Worm (Caenorhabditis elegans) whole organism, L3 larva: ENCODE data around the gene idpc-7.

Experiments
- ZK546.5 ChIP-seq: sonication (generic microtip); optimal IDR thresholded peaks from 2 replicates; lab custom pipeline; 2017; ENCODE audit warnings: missing biosample characterization, missing genetic modification characterization
- aly-2 ChIP-seq: fragments of 150-350 bp; optimal IDR thresholded peaks from 2 replicates; lab custom pipeline; 2014; ENCODE audit warnings: missing biosample characterization, missing genetic modification characterization
- ama-1 ChIP-seq: fragments of 150-350 bp; optimal IDR thresholded peaks from 2 replicates; lab custom pipeline; 2018
- ceh-28 ChIP-seq: fragments of 150-350 bp; optimal IDR thresholded peaks from 2 replicates; lab custom pipeline; 2014; ENCODE audit warnings: missing biosample characterization, missing genetic modification reagents, missing genetic modification characterization
- ceh-82 ChIP-seq: fragments of 150-350 bp; optimal IDR thresholded peaks from 2 replicates; lab custom pipeline; 2014; ENCODE audit warnings: missing biosample characterization, missing genetic modification characterization
- daf-12 ChIP-seq: fragments of 150-350 bp; optimal IDR thresholded peaks from 2 replicates; lab custom pipeline; 2014; ENCODE audit warnings: missing biosample characterization, missing genetic modification reagents, missing genetic modification characterization
- egl-27 ChIP-seq: sonication (generic microtip); optimal IDR thresholded peaks from 4 replicates; lab custom pipeline; 2017; ENCODE audit warnings: missing biosample characterization, missing genetic modification reagents, missing genetic modification characterization
- elt-1 ChIP-seq: fragments of 150-350 bp; optimal IDR thresholded peaks from 2 replicates; lab custom pipeline; 2014; ENCODE audit warnings: missing biosample characterization, missing genetic modification characterization
- eor-1 ChIP-seq, 2 experiments: fragments of 150-350 bp; optimal IDR thresholded peaks; 2 replicates each; lab custom pipeline; 2014 to 2018; ENCODE audit warnings: missing biosample characterization in 2 of 2, missing genetic modification characterization in 2 of 2
- fkh-10 ChIP-seq: sonication (generic microtip); optimal IDR thresholded peaks from 2 replicates; lab custom pipeline; 2017; ENCODE audit warnings: missing biosample characterization, missing genetic modification reagents, missing genetic modification characterization
- fkh-2 ChIP-seq: fragments of 150-350 bp; optimal IDR thresholded peaks from 2 replicates; lab custom pipeline; 2014; ENCODE audit warnings: missing biosample characterization, missing genetic modification reagents, missing genetic modification characterization
- hmg-11 ChIP-seq: sonication (generic microtip); optimal IDR thresholded peaks from 2 replicates; lab custom pipeline; 2016; ENCODE audit warnings: missing genetic modification characterization, missing compliant biosample characterization
- lin-39 ChIP-seq: fragments of 150-350 bp; optimal IDR thresholded peaks from 2 replicates; lab custom pipeline; 2018; ENCODE audit warnings: missing biosample characterization, missing genetic modification reagents, missing genetic modification characterization
- mdl-1 ChIP-seq: fragments of 150-350 bp; optimal IDR thresholded peaks from 2 replicates; lab custom pipeline; 2014; ENCODE audit warnings: missing biosample characterization, missing genetic modification characterization
- mml-1 ChIP-seq: fragments of 150-350 bp; sonication (generic microtip); optimal IDR thresholded peaks from 3 replicates; lab custom pipeline; 2014; ENCODE audit warnings: missing biosample characterization, missing genetic modification characterization
- nfya-1 ChIP-seq: sonication (generic microtip); optimal IDR thresholded peaks from 2 replicates; lab custom pipeline; 2017; ENCODE audit warnings: missing genetic modification characterization, mild to moderate bottlenecking, missing compliant biosample characterization, antibody characterized with exemption, moderate library complexity; ENCODE audit not compliant: insufficient read depth
- nhr-11 ChIP-seq: fragments of 150-350 bp; optimal IDR thresholded peaks from 2 replicates; lab custom pipeline; 2014; ENCODE audit warnings: missing biosample characterization, missing genetic modification characterization
- nhr-12 ChIP-seq: fragments of 150-350 bp; optimal IDR thresholded peaks from 2 replicates; lab custom pipeline; 2014; ENCODE audit warnings: missing biosample characterization, missing genetic modification characterization
- nhr-23 ChIP-seq: fragments of 150-350 bp; optimal IDR thresholded peaks from 2 replicates; lab custom pipeline; 2014; ENCODE audit warnings: missing biosample characterization, missing genetic modification reagents, missing genetic modification characterization
- nhr-25 ChIP-seq: sonication (generic microtip); optimal IDR thresholded peaks from 2 replicates; lab custom pipeline; 2017; ENCODE audit warnings: missing biosample characterization, missing genetic modification characterization
- nhr-28 ChIP-seq: fragments of 150-350 bp; optimal IDR thresholded peaks from 2 replicates; lab custom pipeline; 2014; ENCODE audit warnings: missing biosample characterization, missing genetic modification characterization
- nhr-43 ChIP-seq: sonication (generic microtip); optimal IDR thresholded peaks from 2 replicates; lab custom pipeline; 2016; ENCODE audit warnings: mild to moderate bottlenecking, missing genetic modification characterization, missing compliant biosample characterization; ENCODE audit not compliant: poor library complexity, severe bottlenecking
- pha-4 ChIP-seq: fragments of 150-350 bp; optimal IDR thresholded peaks from 2 replicates; lab custom pipeline; 2014; ENCODE audit warnings: missing biosample characterization, missing genetic modification reagents, missing genetic modification characterization
- sea-2 ChIP-seq: fragments of 150-350 bp; sonication (generic microtip); optimal IDR thresholded peaks from 4 replicates; lab custom pipeline; 2014; ENCODE audit warnings: missing biosample characterization, missing genetic modification reagents, missing genetic modification characterization
- skn-1 ChIP-seq: fragments of 150-350 bp; optimal IDR thresholded peaks from 2 replicates; lab custom pipeline; 2014; ENCODE audit warnings: missing biosample characterization, missing genetic modification characterization
- snpc-4 ChIP-seq: fragments of 150-350 bp; optimal IDR thresholded peaks from 2 replicates; lab custom pipeline; 2014; ENCODE audit warnings: missing biosample characterization, missing genetic modification characterization
- zag-1 ChIP-seq: fragments of 150-350 bp; optimal IDR thresholded peaks from 2 replicates; lab custom pipeline; 2014; ENCODE audit warnings: missing biosample characterization, missing genetic modification characterization
- ztf-11 ChIP-seq: fragments of 150-350 bp; optimal IDR thresholded peaks from 2 replicates; lab custom pipeline; 2014; ENCODE audit warnings: missing biosample characterization, missing genetic modification characterization
- ztf-4 ChIP-seq: fragments of 150-350 bp; optimal IDR thresholded peaks from 2 replicates; lab custom pipeline; 2014; ENCODE audit warnings: missing biosample characterization, missing genetic modification characterization

The idpc-7 gene

DNA sequence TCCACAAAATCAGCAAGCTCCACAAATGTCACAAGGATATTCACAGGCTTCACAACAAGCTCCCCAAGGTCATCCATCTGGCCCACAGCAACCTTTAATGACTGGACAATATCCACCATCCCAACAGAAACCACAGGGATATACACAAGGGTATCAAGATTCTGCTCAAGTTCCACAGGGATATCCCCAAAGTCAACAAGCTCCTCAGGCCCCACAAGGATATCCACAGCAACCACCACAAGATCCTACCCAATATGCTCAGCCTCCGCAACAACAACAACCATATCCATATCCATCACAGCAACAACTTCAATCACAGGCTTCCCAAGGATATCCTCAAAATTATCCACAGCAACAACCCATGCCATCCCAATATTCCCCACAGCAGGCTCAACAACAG is 2.1 kb downstream of the idpc-7 start:
- TF ChIP-seq skn-1 (tag; lab: Kevin White, UChicago): no peak

DNA sequence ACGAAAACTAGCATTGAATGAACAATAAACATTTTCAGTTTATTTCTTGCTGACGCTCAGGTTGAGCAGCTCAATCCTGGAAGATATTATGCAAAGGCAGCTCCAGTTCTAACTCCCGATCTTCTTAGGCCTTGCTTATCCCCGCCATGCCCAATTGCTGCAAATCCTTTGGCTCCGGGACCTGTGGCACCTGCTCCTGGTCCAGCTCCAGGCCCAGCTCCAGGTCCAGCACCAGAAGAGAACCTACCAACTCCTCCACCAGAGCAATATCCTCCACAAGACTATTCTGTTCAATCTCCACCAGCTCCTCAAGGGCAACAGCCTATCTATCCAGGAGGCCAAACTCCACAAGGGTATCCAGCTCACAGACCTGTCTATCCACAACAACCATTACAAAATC is 2.7 kb downstream of the idpc-7 start:
- TF ChIP-seq fkh-2 (tag; lab: Kevin White, UChicago): no peak
- no peak for TF ChIP-seq nhr-12 (tag; lab: Kevin White, UChicago)
- no peak for TF ChIP-seq nhr-28 (tag; lab: Kevin White, UChicago)
- no peak for TF ChIP-seq egl-27 (tag; lab: Kevin White, UChicago)

DNA sequence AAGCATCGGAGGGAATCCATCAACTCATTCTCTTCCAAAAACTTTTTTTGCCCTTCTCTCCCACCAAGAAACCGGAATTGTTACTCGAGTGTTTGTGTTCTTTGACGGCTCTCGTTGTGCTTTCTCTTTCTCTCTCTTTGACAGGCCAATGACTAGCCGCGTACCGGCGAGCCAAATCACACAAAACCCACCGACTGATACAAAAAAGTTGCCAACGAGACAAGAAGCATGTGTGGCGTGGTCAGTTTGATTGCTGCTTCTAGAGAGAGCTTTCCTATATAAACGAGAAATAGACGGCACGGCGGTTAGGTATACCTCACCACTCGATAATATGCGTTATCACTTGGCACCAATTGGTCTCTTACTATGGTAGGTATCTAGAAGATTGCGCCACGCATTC is 3.1 kb downstream of the idpc-7 start, which contains the start of gene pqn-63:
Gene pqn-63, plus strand, starts transcription at position 307 of the 400 bp plus-strand sequence.
- TF ChIP-seq pha-4 (tag; lab: Kevin White, UChicago) (peak; percentile 42), hmg-11 (tag; lab: Kevin White, UChicago) (no peak), nhr-43 (tag; lab: Kevin White, UChicago) (no peak), nhr-25 (no peak), fkh-10 (GFP tag; lab: Kevin White, UChicago) (no peak)

DNA sequence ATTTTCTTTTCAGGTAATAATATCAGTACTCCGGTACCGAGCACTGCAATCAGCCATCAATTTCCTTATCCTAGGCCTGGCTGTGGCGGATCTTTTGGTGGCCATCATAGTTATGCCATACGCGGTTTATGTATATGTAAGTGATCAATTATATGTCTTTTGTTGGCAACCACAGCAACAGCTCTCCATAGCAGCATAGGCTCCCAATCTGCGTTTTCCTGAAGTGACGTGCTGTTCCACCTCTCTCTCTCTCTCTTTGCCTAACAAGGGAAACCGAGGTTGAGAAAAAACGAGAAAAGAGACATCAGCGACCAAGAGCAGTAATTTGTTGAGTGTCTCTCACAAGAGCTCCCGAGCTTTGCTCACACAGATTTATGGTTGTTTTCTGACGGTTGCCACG is 9.6 kb downstream of the idpc-7 start:
- no peak for TF ChIP-seq elt-1 (tag; lab: Kevin White, UChicago)
- TF ChIP-seq daf-12 (tag; lab: Kevin White, UChicago): no peak
- no peak for TF ChIP-seq ztf-4
- TF ChIP-seq aly-2 (tag; lab: Kevin White, UChicago): no peak
- no peak for TF ChIP-seq ama-1 (lab: Kevin White, UChicago)
- no peak for TF ChIP-seq sea-2 (GFP tag; lab: Kevin White, UChicago)
- no peak for TF ChIP-seq nfya-1 (tag; lab: Kevin White, UChicago)
- TF ChIP-seq hmg-11 (tag; lab: Kevin White, UChicago): no peak
- TF ChIP-seq ceh-28 (tag; lab: Kevin White, UChicago): no peak
- no peak for TF ChIP-seq zag-1 (tag; lab: Kevin White, UChicago)
- TF ChIP-seq ztf-11 (tag; lab: Kevin White, UChicago): no peak

DNA sequence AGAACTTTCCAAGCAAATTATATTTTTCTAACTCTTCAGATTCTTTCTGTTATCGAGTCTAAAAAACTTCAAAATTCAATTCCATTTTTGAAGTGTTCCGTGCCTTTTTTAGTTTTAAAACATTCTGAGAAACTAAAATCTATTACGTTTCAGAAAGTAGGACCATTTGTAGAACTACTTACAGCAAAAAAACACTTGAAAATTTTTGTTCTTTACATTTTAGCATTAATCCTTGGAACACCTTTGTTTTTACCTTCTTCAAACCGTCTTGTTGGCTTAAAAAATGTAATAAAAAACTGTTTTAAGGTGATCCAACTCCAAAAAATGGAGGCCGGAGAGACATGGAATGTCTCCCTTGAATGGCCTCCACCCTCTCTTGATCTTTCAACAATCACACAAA is 10.6 kb downstream of the idpc-7 start, which contains the start of gene dop-2:
Gene dop-2, plus strand, starts transcription at position 301 of the 400 bp plus-strand sequence.
- no peak for TF ChIP-seq lin-39 (tag; lab: Kevin White, UChicago)
- TF ChIP-seq elt-1 (tag; lab: Kevin White, UChicago): no peak

DNA sequence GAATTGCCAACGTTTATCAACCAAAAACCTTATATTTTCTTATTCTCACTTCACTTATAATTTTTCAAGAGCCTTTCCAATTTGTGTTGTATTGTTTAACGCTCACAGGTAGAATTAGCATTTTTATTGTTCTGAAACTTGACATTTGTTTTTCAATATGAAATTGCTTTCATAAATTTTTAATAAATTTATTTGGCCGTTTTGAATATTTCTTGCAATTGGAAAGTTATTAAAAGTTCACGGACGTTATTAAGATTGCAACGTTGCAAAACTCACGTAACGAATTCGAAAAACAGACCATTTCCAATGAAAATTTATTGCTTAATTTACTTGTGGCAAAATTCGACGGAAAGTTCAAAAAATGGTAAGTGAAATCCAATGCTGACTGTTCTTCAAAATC is 28.5 kb downstream of the idpc-7 start, which contains the start of gene K09G1.2:
Gene K09G1.2, plus strand, starts transcription at position 301 of the 400 bp plus-strand sequence.
- no peak for TF ChIP-seq sea-2 (GFP tag; lab: Kevin White, UChicago)
- TF ChIP-seq fkh-10 (GFP tag; lab: Kevin White, UChicago): no peak
- no peak for TF ChIP-seq eor-1 (tag; optimal IDR thresholded peaks at IDR 0.05; lab: Kevin White, UChicago)
- TF ChIP-seq ztf-4: no peak
- TF ChIP-seq nhr-11 (tag; lab: Kevin White, UChicago): no peak
- TF ChIP-seq lin-39 (tag; lab: Kevin White, UChicago): no peak
- no peak for TF ChIP-seq zag-1 (tag; lab: Kevin White, UChicago)
- TF ChIP-seq snpc-4 (tag; lab: Kevin White, UChicago): no peak
- no peak for TF ChIP-seq hmg-11 (tag; lab: Kevin White, UChicago)
- no peak for TF ChIP-seq mml-1
- no peak for TF ChIP-seq daf-12 (tag; lab: Kevin White, UChicago)
- no peak for TF ChIP-seq mdl-1
- TF ChIP-seq skn-1 (tag; lab: Kevin White, UChicago): no peak
- no peak for TF ChIP-seq ceh-82 (tag; lab: Kevin White, UChicago)
- TF ChIP-seq ZK546.5 (tag; lab: Kevin White, UChicago): no peak
- no peak for TF ChIP-seq pha-4 (tag; lab: Kevin White, UChicago)
- TF ChIP-seq nhr-23: no peak
- no peak for TF ChIP-seq egl-27 (tag; lab: Kevin White, UChicago)

DNA sequence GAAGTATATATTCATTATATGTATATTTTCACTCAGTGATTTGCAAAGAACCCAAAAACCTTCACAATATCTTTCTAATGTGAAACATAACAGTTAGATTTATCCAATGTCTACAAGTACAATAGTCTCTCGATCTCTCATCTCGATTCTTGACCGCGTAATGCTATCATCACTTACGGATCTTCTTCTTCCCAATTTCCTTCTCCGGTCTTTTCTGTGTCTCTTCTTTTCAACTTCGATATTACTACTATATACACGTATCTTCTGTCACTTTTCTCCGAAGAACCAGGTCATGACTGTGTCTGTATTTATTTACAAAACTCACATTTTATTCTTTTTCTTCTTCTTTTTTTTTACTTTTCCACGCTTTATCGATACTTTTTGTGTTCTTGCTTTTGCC is 30.2 kb downstream of the idpc-7 start:
- TF ChIP-seq nhr-43 (tag; lab: Kevin White, UChicago): peak; percentile 13
- TF ChIP-seq nhr-23: peak; percentile 54
- TF ChIP-seq nhr-11 (tag; lab: Kevin White, UChicago): no peak
